Fruit fly (Drosophila melanogaster) S2 (cell line): ENCODE data around the gene CG43139.

Experiments
- CG8478 ChIP-seq: fragments of >200 bp; optimal IDR thresholded peaks from 2 replicates; lab custom pipeline; 2018
- CTCF ChIP-seq, 2 experiments: fragments of >200 bp; optimal IDR thresholded peaks; 2 replicates each; lab custom pipeline; 2018

dm6 chr3R:27517157-27517556 is 15.3 kb upstream of the CG43139 start, which contains the start of gene CG13972:
- TF ChIP-seq CG8478 (lab: Kevin White, UChicago) (no peak), CTCF (optimal IDR thresholded peaks at IDR 0.05; lab: Kevin White, UChicago) (no peak)
